Fruit fly (Drosophila melanogaster) whole organism, embryonic: Measurements from ENCODE around the gene rempA.

Experiments used
- CG10267 ChIP-seq: fragments of 200-800 bp; sonication (Bioruptor generic); optimal IDR thresholded peaks from 2 replicates; lab custom pipeline; 2018; ENCODE audit warnings: missing biosample characterization, mild to moderate bottlenecking, missing genetic modification characterization, moderate library complexity
- CG10565 ChIP-seq: fragments of 200-800 bp; sonication (Bioruptor generic); optimal IDR thresholded peaks from 3 replicates; lab custom pipeline; 2016; ENCODE audit warnings: missing biosample characterization, mild to moderate bottlenecking, missing genetic modification characterization
- CG12104 ChIP-seq: fragments of 200-800 bp; sonication (Bioruptor generic); optimal IDR thresholded peaks from 3 replicates; lab custom pipeline; 2016; ENCODE audit warnings: missing biosample characterization, missing genetic modification characterization
- CG13775 ChIP-seq: fragments of 200-800 bp; sonication (Bioruptor generic); optimal IDR thresholded peaks from 3 replicates; lab custom pipeline; 2017; ENCODE audit warnings: missing biosample characterization, mild to moderate bottlenecking, missing genetic modification characterization
- CG17186 ChIP-seq: fragments of 200-800 bp; sonication (Bioruptor generic); optimal IDR thresholded peaks from 3 replicates; lab custom pipeline; 2017; ENCODE audit warnings: missing biosample characterization, missing genetic modification reagents, missing genetic modification characterization
- CG17912 ChIP-seq: fragments of 200-800 bp; sonication (Bioruptor generic); optimal IDR thresholded peaks from 2 replicates; lab custom pipeline; 2018; ENCODE audit warnings: missing biosample characterization, mild to moderate bottlenecking, missing genetic modification characterization
- CG2199 ChIP-seq: fragments of 200-800 bp; sonication (Bioruptor generic); IDR thresholded peaks from 3 replicates; pipeline ENCODE4 v1.3.6; 2022; ENCODE audit warnings: missing biosample characterization, missing genetic modification characterization
- CG30403 ChIP-seq: fragments of 200-800 bp; sonication (Bioruptor generic); optimal IDR thresholded peaks from 3 replicates; lab custom pipeline; 2016; ENCODE audit warnings: missing biosample characterization, missing genetic modification characterization
- CG32532 ChIP-seq: fragments of 200-800 bp; sonication (Bioruptor generic); IDR thresholded peaks from 2 replicates; pipeline ENCODE4 v1.3.6; 2022; ENCODE audit warnings: missing biosample characterization, missing genetic modification characterization
- CG32767 ChIP-seq: fragments of 200-800 bp; sonication (Bioruptor generic); IDR thresholded peaks from 2 replicates; pipeline ENCODE4 v1.3.6; 2022; ENCODE audit warnings: missing biosample characterization, missing genetic modification characterization
- CG33557 ChIP-seq: fragments of 200-800 bp; sonication (Bioruptor generic); optimal IDR thresholded peaks from 2 replicates; lab custom pipeline; 2019; ENCODE audit warnings: missing biosample characterization, mild to moderate bottlenecking, missing genetic modification characterization, moderate library complexity
- CG3726 ChIP-seq: fragments of 200-800 bp; sonication (Bioruptor generic); IDR thresholded peaks from 3 replicates; pipeline ENCODE4, ENCODE4 v1.3.6; 2022; ENCODE audit warnings: missing biosample characterization, missing genetic modification characterization
- CG4360 ChIP-seq: fragments of 200-800 bp; sonication (Bioruptor generic); IDR thresholded peaks from 2 replicates; pipeline ENCODE4 v1.3.6; 2022; ENCODE audit warnings: missing biosample characterization, missing genetic modification characterization
- CG7745 ChIP-seq: fragments of 200-800 bp; sonication (Bioruptor generic); optimal IDR thresholded peaks from 2 replicates; lab custom pipeline; 2018; ENCODE audit warnings: missing biosample characterization, mild to moderate bottlenecking, missing genetic modification characterization, moderate library complexity
- CG7963 ChIP-seq: fragments of 200-800 bp; sonication (Bioruptor generic); IDR thresholded peaks from 3 replicates; pipeline ENCODE4 v1.3.6; 2022; ENCODE audit warnings: missing biosample characterization, missing genetic modification characterization; ENCODE audit not compliant: partially characterized antibody
- CG7987 ChIP-seq: fragments of 200-800 bp; sonication (Bioruptor generic); optimal IDR thresholded peaks from 2 replicates; lab custom pipeline; 2018; ENCODE audit warnings: missing biosample characterization, mild to moderate bottlenecking, missing genetic modification characterization, moderate library complexity
- CG8089 ChIP-seq: fragments of 200-800 bp; sonication (Bioruptor generic); optimal IDR thresholded peaks from 3 replicates; lab custom pipeline; 2016; ENCODE audit warnings: missing biosample characterization, missing genetic modification characterization
- Chrac-16 ChIP-seq: fragments of 200-800 bp; sonication (Bioruptor generic); optimal IDR thresholded peaks from 3 replicates; lab custom pipeline; 2016; ENCODE audit warnings: missing biosample characterization, missing genetic modification characterization
- Dbx ChIP-seq: fragments of 200-800 bp; sonication (Bioruptor generic); IDR thresholded peaks from 3 replicates; pipeline ENCODE4 v1.3.6; 2022; ENCODE audit warnings: missing biosample characterization, missing genetic modification characterization
- Elba2 ChIP-seq: fragments of 200-800 bp; sonication (Bioruptor generic); optimal IDR thresholded peaks from 3 replicates; lab custom pipeline; 2016; ENCODE audit warnings: missing biosample characterization, missing genetic modification characterization
- HHEX ChIP-seq: fragments of 200-800 bp; sonication (Bioruptor generic); optimal IDR thresholded peaks from 3 replicates; lab custom pipeline; 2017; ENCODE audit warnings: missing biosample characterization, mild to moderate bottlenecking, missing genetic modification characterization, missing genetic modification reagents
- HLH4C ChIP-seq: fragments of 200-800 bp; sonication (Bioruptor generic); IDR thresholded peaks from 3 replicates; pipeline ENCODE4 v1.3.6; 2022; ENCODE audit warnings: missing biosample characterization, missing genetic modification characterization; ENCODE audit not compliant: partially characterized antibody
- Hand ChIP-seq: fragments of 200-800 bp; sonication (Bioruptor generic); optimal IDR thresholded peaks from 2 replicates; lab custom pipeline; 2017; ENCODE audit warnings: mild to moderate bottlenecking, missing biosample characterization, missing genetic modification reagents, missing genetic modification characterization
- Hr78 ChIP-seq, 2 experiments: fragments of 200-800 bp in 1 of 2; fragments of >200 bp in 1 of 2; sonication (Bioruptor generic) in 1 of 2; optimal IDR thresholded peaks; 2 replicates each; lab custom pipeline; 2017 to 2019; ENCODE audit warnings: missing biosample characterization in 2 of 2, missing genetic modification characterization in 2 of 2, mild to moderate bottlenecking in 1 of 2, moderate library complexity in 1 of 2
- MESR4 ChIP-seq: fragments of 200-800 bp; sonication (Bioruptor generic); optimal IDR thresholded peaks from 2 replicates; lab custom pipeline; 2018; ENCODE audit warnings: missing biosample characterization, mild to moderate bottlenecking, missing genetic modification characterization, moderate library complexity
- Ravus ChIP-seq: fragments of 200-800 bp; sonication (Bioruptor generic); IDR thresholded peaks from 2 replicates; pipeline ENCODE4 v1.3.6; 2022; ENCODE audit warnings: missing biosample characterization, missing genetic modification characterization
- Rfx ChIP-seq: fragments of 200-800 bp; sonication (Bioruptor generic); IDR thresholded peaks from 2 replicates; pipeline ENCODE4 v1.3.6; 2022; ENCODE audit warnings: missing biosample characterization, missing genetic modification characterization
- amos ChIP-seq: fragments of 200-800 bp; sonication (Bioruptor generic); IDR thresholded peaks from 2 replicates; pipeline ENCODE4 v1.3.6; 2022; ENCODE audit warnings: missing biosample characterization, missing genetic modification characterization; ENCODE audit not compliant: partially characterized antibody
- bigmax ChIP-seq: fragments of 200-800 bp; sonication (Bioruptor generic); optimal IDR thresholded peaks from 2 replicates; lab custom pipeline; 2018; ENCODE audit warnings: missing biosample characterization, mild to moderate bottlenecking, missing genetic modification characterization
- bowl ChIP-seq: fragments of 200-800 bp; sonication (Bioruptor generic); IDR thresholded peaks from 2 replicates; pipeline ENCODE4 v1.3.6; 2022; ENCODE audit warnings: missing biosample characterization, missing genetic modification characterization
- bsh ChIP-seq, 2 experiments: fragments of 200-800 bp; sonication (Bioruptor generic); optimal IDR thresholded peaks; 2 replicates each; lab custom pipeline; 2017 to 2018; ENCODE audit warnings: mild to moderate bottlenecking in 2 of 2, missing biosample characterization in 2 of 2, missing genetic modification characterization in 2 of 2, moderate library complexity in 1 of 2
- btn ChIP-seq: fragments of 200-800 bp; sonication (Bioruptor generic); optimal IDR thresholded peaks from 2 replicates; lab custom pipeline; 2016; ENCODE audit warnings: missing biosample characterization, missing genetic modification characterization
- caup ChIP-seq: fragments of 200-800 bp; sonication (Bioruptor generic); optimal IDR thresholded peaks from 3 replicates; lab custom pipeline; 2017; ENCODE audit warnings: missing biosample characterization, mild to moderate bottlenecking, missing genetic modification characterization, moderate library complexity; ENCODE audit not compliant: severe bottlenecking
- chn ChIP-seq: fragments of 200-800 bp; sonication (Bioruptor generic); optimal IDR thresholded peaks from 2 replicates; lab custom pipeline; 2016; ENCODE audit warnings: missing biosample characterization, missing genetic modification characterization
- dm ChIP-seq: fragments of 200-800 bp; sonication (Bioruptor generic); optimal IDR thresholded peaks from 3 replicates; lab custom pipeline; 2016; ENCODE audit warnings: missing biosample characterization, missing genetic modification characterization
- emc ChIP-seq: fragments of 200-800 bp; sonication (Bioruptor generic); optimal IDR thresholded peaks from 2 replicates; lab custom pipeline; 2016; ENCODE audit warnings: missing biosample characterization, missing genetic modification characterization
- fd102C ChIP-seq: fragments of 200-800 bp; sonication (Bioruptor generic); optimal IDR thresholded peaks from 2 replicates; lab custom pipeline; 2018; ENCODE audit warnings: missing biosample characterization, mild to moderate bottlenecking, missing genetic modification characterization, moderate library complexity
- fu2 ChIP-seq: fragments of 200-800 bp; sonication (Bioruptor generic); optimal IDR thresholded peaks from 2 replicates; lab custom pipeline; 2016; ENCODE audit warnings: missing biosample characterization, missing genetic modification characterization
- gcm2 ChIP-seq: fragments of 200-800 bp; sonication (Bioruptor generic); optimal IDR thresholded peaks from 2 replicates; lab custom pipeline; 2016; ENCODE audit warnings: missing biosample characterization, missing genetic modification characterization
- gsb ChIP-seq: fragments of 200-800 bp; sonication (Bioruptor generic); IDR thresholded peaks from 2 replicates; pipeline ENCODE4 v1.3.6; 2022; ENCODE audit warnings: missing biosample characterization, missing genetic modification characterization
- gt ChIP-seq: fragments of 200-800 bp; sonication (Bioruptor generic); IDR thresholded peaks from 2 replicates; pipeline ENCODE4 v1.3.6; 2022; ENCODE audit warnings: missing biosample characterization, missing genetic modification characterization
- h ChIP-seq: fragments of >200 bp; optimal IDR thresholded peaks from 2 replicates; lab custom pipeline; 2017
- ham ChIP-seq: fragments of 200-800 bp; sonication (Bioruptor generic); IDR thresholded peaks from 2 replicates; pipeline ENCODE4 v1.3.6; 2022; ENCODE audit warnings: missing biosample characterization, missing genetic modification characterization
- ind ChIP-seq: fragments of 200-800 bp; sonication (Bioruptor generic); optimal IDR thresholded peaks from 3 replicates; lab custom pipeline; 2016; ENCODE audit warnings: missing biosample characterization, missing genetic modification characterization
- kay ChIP-seq: fragments of 200-800 bp; sonication (Bioruptor generic); optimal IDR thresholded peaks from 2 replicates; lab custom pipeline; 2016; ENCODE audit warnings: missing biosample characterization, missing genetic modification characterization
- lbe ChIP-seq: fragments of 200-800 bp; sonication (Bioruptor generic); optimal IDR thresholded peaks from 2 replicates; lab custom pipeline; 2016; ENCODE audit warnings: missing biosample characterization, mild to moderate bottlenecking, missing genetic modification characterization
- scrt ChIP-seq: fragments of 200-800 bp; sonication (Bioruptor generic); optimal IDR thresholded peaks from 2 replicates; lab custom pipeline; 2018; ENCODE audit warnings: missing biosample characterization, mild to moderate bottlenecking, missing genetic modification characterization, moderate library complexity
- sna ChIP-seq: fragments of 200-800 bp; sonication (Bioruptor generic); IDR thresholded peaks from 2 replicates; pipeline ENCODE4 v1.3.6; 2022; ENCODE audit warnings: missing biosample characterization, missing genetic modification characterization; ENCODE audit not compliant: partially characterized antibody
- twi ChIP-seq: fragments of 200-800 bp; optimal IDR thresholded peaks from 2 replicates; lab custom pipeline; 2019; ENCODE audit warnings: missing biosample characterization, mild to moderate bottlenecking, missing genetic modification characterization, moderate library complexity

The rempA gene

dm6 chr2L:574226-574625 lies 14.1 kb upstream of the rempA start, which contains the start of the genes Ipk2 and cold (continued):
- TF ChIP-seq Hand (GFP tag; lab: Kevin White, UChicago) (peak; percentile 48), kay (peak; percentile 74), CG32767 (GFP tag; lab: Robert Waterston, UW) (peak; percentile 44; the same call in 1 of the 2 replicates), bigmax (GFP tag; lab: Kevin White, UChicago) (no peak), h (lab: Kevin White, UChicago) (no peak), Chrac-16 (peak; percentile 78), btn (GFP tag; lab: Kevin White, UChicago) (no peak)

DNA sequence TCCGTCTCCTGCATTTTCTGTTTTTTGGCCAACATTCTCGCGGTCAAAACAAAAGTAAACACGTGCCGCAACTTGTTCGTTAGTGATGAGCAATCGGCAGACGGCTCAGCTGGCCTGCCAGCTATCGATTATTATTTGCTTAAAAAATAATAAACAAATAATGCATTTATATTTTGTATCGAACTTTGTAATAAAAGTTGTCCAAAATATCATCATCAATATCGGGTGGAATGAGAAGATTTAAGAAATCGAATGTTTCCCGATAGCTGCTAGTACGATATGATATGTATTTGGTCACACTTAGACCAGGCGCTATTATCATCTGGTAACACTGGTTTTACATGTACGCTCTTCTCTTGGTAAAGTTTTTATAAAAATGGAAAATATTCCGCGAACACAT lies 7.9 kb upstream of the rempA start, which contains the start of the genes Nle and Sf3b1:
TSS of gene Nle (minus strand) at position 92 of the 400 bp plus-strand sequence.
TSS of gene Sf3b1 (plus strand) at position 311 of the 400 bp plus-strand sequence.
- no peak for TF ChIP-seq CG2199 (GFP tag; lab: Robert Waterston, UW)
- TF ChIP-seq sna = peak; percentile 97
- TF ChIP-seq MESR4 = peak; percentile 58
- TF ChIP-seq Hr78 (GFP tag; optimal IDR thresholded peaks at IDR 0.05; lab: Kevin White, UChicago) = no peak
- no peak for TF ChIP-seq emc (GFP tag; lab: Kevin White, UChicago)
- no peak for TF ChIP-seq gsb (GFP tag; lab: Robert Waterston, UW)
- TF ChIP-seq CG17912 (GFP tag; lab: Kevin White, UChicago) = peak; percentile 50
- TF ChIP-seq CG7745 = no peak
- no peak for TF ChIP-seq CG4360 (GFP tag; lab: Robert Waterston, UW)
- TF ChIP-seq ind (GFP tag; lab: Kevin White, UChicago) = no peak
- TF ChIP-seq CG7987 = peak; percentile 53
- TF ChIP-seq gt = no peak
- TF ChIP-seq CG33557 (GFP tag; lab: Kevin White, UChicago) = peak; percentile 53
- peak; percentile 72 for TF ChIP-seq CG30403
- no peak for TF ChIP-seq scrt (GFP tag; lab: Kevin White, UChicago)
- no peak for TF ChIP-seq btn (GFP tag; lab: Kevin White, UChicago)
- TF ChIP-seq CG10565 (GFP tag; lab: Kevin White, UChicago) = no peak
- no peak for TF ChIP-seq lbe
- no peak for TF ChIP-seq CG32767 (GFP tag; lab: Robert Waterston, UW)
- TF ChIP-seq Elba2 (GFP tag; lab: Kevin White, UChicago) = peak; percentile 68
- TF ChIP-seq CG7963 (GFP tag; lab: Robert Waterston, UW) = peak; percentile 48; the same call in 1 of the 3 replicates
- TF ChIP-seq CG12104 (GFP tag; lab: Kevin White, UChicago) = no peak
- TF ChIP-seq dm (GFP tag; lab: Kevin White, UChicago) = peak; percentile 89
- peak; percentile 91 for TF ChIP-seq amos
- TF ChIP-seq gcm2 (GFP tag; lab: Kevin White, UChicago) = no peak
- no peak for TF ChIP-seq bsh (GFP tag; optimal IDR thresholded peaks at IDR 0.05; lab: Kevin White, UChicago)
- TF ChIP-seq CG13775 (GFP tag; lab: Kevin White, UChicago) = peak; percentile 62
- no peak for TF ChIP-seq Dbx
- TF ChIP-seq CG10267 (tag; lab: Kevin White, UChicago) = peak; percentile 80
- TF ChIP-seq bowl = no peak
- TF ChIP-seq twi (tag; lab: Kevin White, UChicago) = peak; percentile 68
- peak; percentile 54 for TF ChIP-seq CG17186
- no peak for TF ChIP-seq caup (GFP tag; lab: Kevin White, UChicago)
- TF ChIP-seq CG32532 = peak; percentile 68
- no peak for TF ChIP-seq fd102C (GFP tag; lab: Kevin White, UChicago)
- TF ChIP-seq Rfx (GFP tag; lab: Robert Waterston, UW) = peak; percentile 41
- no peak for TF ChIP-seq HHEX
- no peak for TF ChIP-seq ham (GFP tag; lab: Robert Waterston, UW)
- TF ChIP-seq Ravus = no peak
- TF ChIP-seq chn = peak; percentile 47
- peak; percentile 5 for TF ChIP-seq CG8089 (GFP tag; lab: Kevin White, UChicago)
- TF ChIP-seq HLH4C (GFP tag; lab: Robert Waterston, UW) = peak; percentile 88
- TF ChIP-seq fu2 (GFP tag; lab: Kevin White, UChicago) = peak; percentile 19
- no peak for TF ChIP-seq CG3726 (GFP tag; lab: Robert Waterston, UW)
